Fruit fly (Drosophila melanogaster) whole organism, embryonic: ENCODE results near the gene Fitm.
A peak's percentile ranks its signal among the peaks of the same experiment; 100 is the strongest.

ENCODE experiments used
- Abd-B ChIP-seq: fragments of 200-800 bp; sonication (Bioruptor generic); optimal IDR thresholded peaks from 2 replicates; lab custom pipeline; 2018; ENCODE audit warnings: missing biosample characterization, mild to moderate bottlenecking, missing genetic modification characterization, moderate library complexity
- Antp ChIP-seq: fragments of 200-800 bp; sonication (Bioruptor generic); optimal IDR thresholded peaks from 3 replicates; lab custom pipeline; 2016; ENCODE audit warnings: missing biosample characterization, missing genetic modification characterization
- Blimp-1 ChIP-seq: fragments of 200-800 bp; sonication (Bioruptor generic); optimal IDR thresholded peaks from 3 replicates; lab custom pipeline; 2018; ENCODE audit warnings: missing biosample characterization, missing genetic modification characterization, mild to moderate bottlenecking, moderate library complexity, missing genetic modification reagents
- CG10209 ChIP-seq: fragments of 200-800 bp; sonication (Bioruptor generic); optimal IDR thresholded peaks from 3 replicates; lab custom pipeline; 2017; ENCODE audit warnings: missing biosample characterization, mild to moderate bottlenecking, missing genetic modification characterization, missing genetic modification reagents
- CG10654 ChIP-seq: fragments of 200-800 bp; sonication (Bioruptor generic); optimal IDR thresholded peaks from 2 replicates; lab custom pipeline; 2016; ENCODE audit warnings: missing biosample characterization, missing genetic modification characterization
- CG10959 ChIP-seq: fragments of 200-800 bp; sonication (Bioruptor generic); IDR thresholded peaks from 2 replicates; pipeline ENCODE4 v1.3.6; 2022; ENCODE audit warnings: missing biosample characterization, missing genetic modification characterization
- CG11247 ChIP-seq: fragments of 200-800 bp; sonication (Bioruptor generic); IDR thresholded peaks from 2 replicates; pipeline ENCODE4 v1.3.6; 2022; ENCODE audit warnings: missing biosample characterization, missing genetic modification characterization
- CG11456 ChIP-seq: fragments of 200-800 bp; sonication (Bioruptor generic); IDR thresholded peaks from 3 replicates; pipeline ENCODE4 v1.3.6; 2022; ENCODE audit warnings: missing biosample characterization, missing genetic modification characterization
- CG12942 ChIP-seq: fragments of 200-800 bp; sonication (Bioruptor generic); optimal IDR thresholded peaks from 3 replicates; lab custom pipeline; 2016; ENCODE audit warnings: missing biosample characterization, missing genetic modification characterization
- CG15073 ChIP-seq: fragments of 200-800 bp; sonication (Bioruptor generic); optimal IDR thresholded peaks from 2 replicates; lab custom pipeline; 2016; ENCODE audit warnings: missing biosample characterization, missing genetic modification characterization
- CG17328 ChIP-seq: fragments of 200-800 bp; sonication (Bioruptor generic); IDR thresholded peaks from 2 replicates; pipeline ENCODE4 v1.3.6; 2022; ENCODE audit warnings: missing biosample characterization, missing genetic modification characterization
- CG17385 ChIP-seq: fragments of 200-800 bp; sonication (Bioruptor generic); optimal IDR thresholded peaks from 3 replicates; lab custom pipeline; 2018; ENCODE audit warnings: missing biosample characterization, mild to moderate bottlenecking, missing genetic modification characterization
- CG18262 ChIP-seq: fragments of 200-800 bp; optimal IDR thresholded peaks from 3 replicates; lab custom pipeline; 2019; ENCODE audit warnings: missing biosample characterization, mild to moderate bottlenecking, missing genetic modification characterization, moderate library complexity
- CG18599 ChIP-seq: fragments of 200-800 bp; sonication (Bioruptor generic); optimal IDR thresholded peaks from 3 replicates; lab custom pipeline; 2017; ENCODE audit warnings: missing biosample characterization, missing genetic modification characterization, mild to moderate bottlenecking, moderate library complexity, missing genetic modification reagents
- CG31224 ChIP-seq: fragments of 200-800 bp; sonication (Bioruptor generic); IDR thresholded peaks from 2 replicates; pipeline ENCODE4 v1.3.6; 2022; ENCODE audit warnings: missing biosample characterization, missing genetic modification characterization
- CG33557 ChIP-seq: fragments of 200-800 bp; sonication (Bioruptor generic); optimal IDR thresholded peaks from 2 replicates; lab custom pipeline; 2019; ENCODE audit warnings: missing biosample characterization, mild to moderate bottlenecking, missing genetic modification characterization, moderate library complexity
- CG34422 ChIP-seq: fragments of 200-800 bp; sonication (Bioruptor generic); IDR thresholded peaks from 3 replicates; pipeline ENCODE4 v1.3.6; 2022; ENCODE audit warnings: missing biosample characterization, missing genetic modification characterization
- CG4282 ChIP-seq: fragments of 200-800 bp; sonication (Bioruptor generic); optimal IDR thresholded peaks from 2 replicates; lab custom pipeline; 2016; ENCODE audit warnings: missing biosample characterization, missing genetic modification characterization
- CG4730 ChIP-seq: fragments of 200-800 bp; sonication (Bioruptor generic); IDR thresholded peaks from 2 replicates; pipeline ENCODE4 v1.3.6; 2022; ENCODE audit warnings: missing biosample characterization, missing genetic modification characterization
- CG4820 ChIP-seq: fragments of 200-800 bp; sonication (Bioruptor generic); optimal IDR thresholded peaks from 3 replicates; lab custom pipeline; 2016; ENCODE audit warnings: missing biosample characterization, missing genetic modification characterization
- CG7963 ChIP-seq: fragments of 200-800 bp; sonication (Bioruptor generic); IDR thresholded peaks from 3 replicates; pipeline ENCODE4 v1.3.6; 2022; ENCODE audit warnings: missing biosample characterization, missing genetic modification characterization; ENCODE audit not compliant: partially characterized antibody
- CG7987 ChIP-seq: fragments of 200-800 bp; sonication (Bioruptor generic); optimal IDR thresholded peaks from 2 replicates; lab custom pipeline; 2018; ENCODE audit warnings: missing biosample characterization, mild to moderate bottlenecking, missing genetic modification characterization, moderate library complexity
- CkIIα-i1 ChIP-seq: fragments of 200-800 bp; sonication (Bioruptor generic); IDR thresholded peaks from 2 replicates; pipeline ENCODE4 v1.3.6; 2022; ENCODE audit warnings: missing biosample characterization, missing genetic modification characterization
- ERR ChIP-seq: fragments of 200-800 bp; sonication (Bioruptor generic); optimal IDR thresholded peaks from 2 replicates; lab custom pipeline; 2016; ENCODE audit warnings: missing biosample characterization, missing genetic modification characterization
- Eip74EF ChIP-seq, 2 experiments: fragments of 200-800 bp in 1 of 2; fragments of >200 bp in 1 of 2; sonication (Bioruptor generic) in 1 of 2; optimal IDR thresholded peaks; 2 replicates each; lab custom pipeline; 2017 to 2019; ENCODE audit warnings: missing biosample characterization in 2 of 2, missing genetic modification characterization in 2 of 2, mild to moderate bottlenecking in 1 of 2, moderate library complexity in 1 of 2
- Gsc ChIP-seq: fragments of 200-800 bp; sonication (Bioruptor generic); IDR thresholded peaks from 2 replicates; pipeline ENCODE4 v1.3.6; 2022; ENCODE audit warnings: missing biosample characterization, missing genetic modification characterization
- Gug ChIP-seq: fragments of 200-800 bp; sonication (Bioruptor generic); IDR thresholded peaks from 4 replicates; pipeline ENCODE4 v1.3.6; 2022; ENCODE audit warnings: missing biosample characterization, missing genetic modification characterization
- Hr3 ChIP-seq: fragments of 200-800 bp; sonication (Bioruptor generic); optimal IDR thresholded peaks from 3 replicates; lab custom pipeline; 2016; ENCODE audit warnings: missing biosample characterization, missing genetic modification characterization
- Lim3 ChIP-seq: fragments of 200-800 bp; sonication (Bioruptor generic); IDR thresholded peaks from 2 replicates; pipeline ENCODE4 v1.3.6; 2022; ENCODE audit warnings: missing biosample characterization, missing genetic modification characterization
- MBD-R2 ChIP-seq: fragments of 200-800 bp; sonication (Bioruptor generic); IDR thresholded peaks from 2 replicates; pipeline ENCODE4 v1.3.6; 2022; ENCODE audit warnings: missing biosample characterization, missing genetic modification characterization
- MTF-1 ChIP-seq: fragments of 200-800 bp; sonication (Bioruptor generic); optimal IDR thresholded peaks from 2 replicates; lab custom pipeline; 2018; ENCODE audit warnings: missing biosample characterization, mild to moderate bottlenecking, missing genetic modification characterization, borderline replicate concordance
- PHDP ChIP-seq: fragments of 200-800 bp; sonication (Bioruptor generic); optimal IDR thresholded peaks from 3 replicates; lab custom pipeline; 2018; ENCODE audit warnings: missing biosample characterization, mild to moderate bottlenecking, missing genetic modification characterization, moderate library complexity
- Rfx ChIP-seq: fragments of 200-800 bp; sonication (Bioruptor generic); IDR thresholded peaks from 2 replicates; pipeline ENCODE4 v1.3.6; 2022; ENCODE audit warnings: missing biosample characterization, missing genetic modification characterization
- Scr ChIP-seq: fragments of 200-800 bp; sonication (Bioruptor generic); IDR thresholded peaks from 2 replicates; pipeline ENCODE4 v1.3.6; 2022; ENCODE audit warnings: missing biosample characterization, missing genetic modification characterization; ENCODE audit not compliant: partially characterized antibody
- Spps ChIP-seq: fragments of 200-800 bp; sonication (Bioruptor generic); optimal IDR thresholded peaks from 2 replicates; lab custom pipeline; 2018; ENCODE audit warnings: missing biosample characterization, mild to moderate bottlenecking, missing genetic modification characterization
- TFAM ChIP-seq: fragments of 200-800 bp; sonication (Bioruptor generic); optimal IDR thresholded peaks from 2 replicates; lab custom pipeline; 2017; ENCODE audit warnings: missing biosample characterization, missing genetic modification characterization, inconsistent platforms
- al ChIP-seq: fragments of 200-800 bp; sonication (Bioruptor generic); IDR thresholded peaks from 2 replicates; pipeline ENCODE4 v1.3.6; 2022; ENCODE audit warnings: missing biosample characterization, missing genetic modification characterization
- dati ChIP-seq: fragments of 200-800 bp; sonication (Bioruptor generic); IDR thresholded peaks from 2 replicates; pipeline ENCODE4 v1.3.6; 2022; ENCODE audit warnings: missing biosample characterization, missing genetic modification characterization
- eyg ChIP-seq: fragments of 200-800 bp; sonication (Bioruptor generic); optimal IDR thresholded peaks from 3 replicates; lab custom pipeline; 2016; ENCODE audit warnings: missing biosample characterization, missing genetic modification characterization
- kay ChIP-seq: fragments of 200-800 bp; sonication (Bioruptor generic); optimal IDR thresholded peaks from 2 replicates; lab custom pipeline; 2016; ENCODE audit warnings: missing biosample characterization, missing genetic modification characterization
- nmo ChIP-seq: fragments of 200-800 bp; sonication (Bioruptor generic); optimal IDR thresholded peaks from 2 replicates; lab custom pipeline; 2018; ENCODE audit warnings: missing biosample characterization, mild to moderate bottlenecking, missing genetic modification characterization, moderate library complexity
- org-1 ChIP-seq: fragments of 200-800 bp; sonication (Bioruptor generic); optimal IDR thresholded peaks from 2 replicates; lab custom pipeline; 2017; ENCODE audit warnings: missing biosample characterization, missing genetic modification characterization
- psq ChIP-seq: fragments of 200-800 bp; sonication (Bioruptor generic); optimal IDR thresholded peaks from 2 replicates; lab custom pipeline; 2017; ENCODE audit warnings: missing biosample characterization, missing genetic modification characterization
- salm ChIP-seq: fragments of 200-800 bp; sonication (Bioruptor generic); optimal IDR thresholded peaks from 2 replicates; lab custom pipeline; 2018; ENCODE audit warnings: missing biosample characterization, mild to moderate bottlenecking, missing genetic modification characterization
- sisA ChIP-seq: fragments of 200-800 bp; sonication (Bioruptor generic); IDR thresholded peaks from 2 replicates; pipeline ENCODE4 v1.3.6; 2022; ENCODE audit warnings: missing biosample characterization, missing genetic modification characterization
- slou ChIP-seq: fragments of 200-800 bp; sonication (Bioruptor generic); optimal IDR thresholded peaks from 3 replicates; lab custom pipeline; 2016; ENCODE audit warnings: missing biosample characterization, missing genetic modification characterization
- slp2 ChIP-seq: fragments of 200-800 bp; sonication (Bioruptor generic); optimal IDR thresholded peaks from 2 replicates; lab custom pipeline; 2016; ENCODE audit warnings: missing biosample characterization, missing genetic modification characterization
- tna ChIP-seq: fragments of 200-800 bp; sonication (Bioruptor generic); IDR thresholded peaks from 2 replicates; pipeline ENCODE4 v1.3.6; 2022; ENCODE audit warnings: missing biosample characterization, missing genetic modification characterization; ENCODE audit not compliant: partially characterized antibody
- trem ChIP-seq: fragments of 200-800 bp; optimal IDR thresholded peaks from 3 replicates; lab custom pipeline; 2019; ENCODE audit warnings: missing biosample characterization, mild to moderate bottlenecking, missing genetic modification characterization, moderate library complexity
- tx ChIP-seq: fragments of 200-800 bp; sonication (Bioruptor generic); optimal IDR thresholded peaks from 2 replicates; lab custom pipeline; 2016; ENCODE audit warnings: missing biosample characterization, missing genetic modification characterization
- zen ChIP-seq: fragments of 200-800 bp; sonication (Bioruptor generic); optimal IDR thresholded peaks from 3 replicates; lab custom pipeline; 2018; ENCODE audit warnings: missing biosample characterization, mild to moderate bottlenecking, missing genetic modification characterization, moderate library complexity

The Fitm gene

DNA sequence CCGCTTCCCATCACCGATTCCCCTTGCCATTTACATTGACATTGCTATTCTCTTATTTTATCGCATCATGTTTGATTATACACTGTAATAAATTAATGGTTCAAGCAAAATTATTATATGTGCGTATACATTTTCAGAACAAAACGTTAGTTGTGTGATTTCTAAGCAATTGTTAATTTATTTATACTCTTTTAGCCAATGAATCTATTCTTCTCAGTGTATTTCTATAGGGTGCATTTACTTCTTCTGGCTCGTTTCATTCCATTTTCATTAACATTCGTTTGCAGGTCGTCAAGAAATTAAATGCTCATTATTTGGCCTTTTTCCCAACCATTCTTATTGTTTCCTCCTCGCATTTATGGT lies 41.7 kb upstream of the Fitm start (continued):
- TF ChIP-seq Gug (GFP tag; lab: Robert Waterston, UW) (0 out of 4 replicates have a peak, but pooled peaks have one; percentile 5), CG10654 (GFP tag; lab: Kevin White, UChicago) (peak; percentile 53), psq (GFP tag; lab: Kevin White, UChicago) (no peak), tna (GFP tag; lab: Robert Waterston, UW) (no peak), Gsc (GFP tag; lab: Robert Waterston, UW) (0 out of 2 replicates have a peak, but pooled peaks have one; percentile 10), CG34422 (GFP tag; lab: Robert Waterston, UW) (peak; percentile 72; the same call in 2 of the 3 replicates), Rfx (GFP tag; lab: Robert Waterston, UW) (peak; percentile 57), Lim3 (GFP tag; lab: Robert Waterston, UW) (no peak), CG11456 (no peak; the same call in 2 of the 3 replicates), Eip74EF (GFP tag; optimal IDR thresholded peaks at IDR 0.05; lab: Kevin White, UChicago) (peak in 1 of 2 experiments; percentile 35), CG17385 (GFP tag; lab: Kevin White, UChicago) (no peak), CG10959 (peak; percentile 72), al (GFP tag; lab: Robert Waterston, UW) (no peak), slou (GFP tag; lab: Kevin White, UChicago) (peak; percentile 53), slp2 (peak; percentile 52), dati (GFP tag; lab: Robert Waterston, UW) (peak; percentile 66), tx (GFP tag; lab: Kevin White, UChicago) (no peak), Antp (GFP tag; lab: Kevin White, UChicago) (no peak), PHDP (tag; lab: Kevin White, UChicago) (peak; percentile 73), CG18599 (GFP tag; lab: Kevin White, UChicago) (peak; percentile 4), CG10209 (peak; percentile 28), trem (tag; lab: Kevin White, UChicago) (peak; percentile 68), CG4820 (peak; percentile 57), Scr (no peak), salm (tag; lab: Kevin White, UChicago) (peak; percentile 14), CG7963 (GFP tag; lab: Robert Waterston, UW) (no peak), zen (peak; percentile 71), CG4730 (GFP tag; lab: Robert Waterston, UW) (peak; percentile 52; the same call in 1 of the 2 replicates), Spps (tag; lab: Kevin White, UChicago) (peak; percentile 75), CG31224 (GFP tag; lab: Robert Waterston, UW) (no peak), MBD-R2 (peak; percentile 21; the same call in 1 of the 2 replicates), Hr3 (GFP tag; lab: Kevin White, UChicago) (peak; percentile 38), CG7987 (GFP tag; lab: Kevin White, UChicago) (no peak), MTF-1 (GFP tag; lab: Kevin White, UChicago) (no peak), CG12942 (GFP tag; lab: Kevin White, UChicago) (peak; percentile 18), kay (GFP tag; lab: Kevin White, UChicago) (no peak), Abd-B (GFP tag; lab: Kevin White, UChicago) (peak; percentile 74)

dm6 chr3L:5186807-5187571 lies 41.1 kb upstream of the Fitm start:
- TF ChIP-seq eyg (peak; percentile 74), Blimp-1 (GFP tag; lab: Kevin White, UChicago) (peak; percentile 85), ERR (GFP tag; lab: Kevin White, UChicago) (peak; percentile 74), CG15073 (GFP tag; lab: Kevin White, UChicago) (peak; percentile 45), CG11247 (GFP tag; lab: Robert Waterston, UW) (peak; percentile 79), nmo (peak; percentile 91), CG18262 (tag; lab: Kevin White, UChicago) (peak; percentile 90), CG4282 (GFP tag; lab: Kevin White, UChicago) (peak; percentile 34), TFAM (GFP tag; lab: Kevin White, UChicago) (peak; percentile 68), CG33557 (GFP tag; lab: Kevin White, UChicago) (peak; percentile 53), CG17328 (GFP tag; lab: Robert Waterston, UW) (peak; percentile 95), CkIIα-i1 (GFP tag; lab: Robert Waterston, UW) (no peak), org-1 (GFP tag; lab: Kevin White, UChicago) (peak; percentile 92), sisA (GFP tag; lab: Robert Waterston, UW) (peak; percentile 87)
